Fruit fly (Drosophila melanogaster) whole organism, embryonic: ENCODE results near the gene UQCR-14.

Experiments used
- Bdp1 ChIP-seq: fragments of 200-800 bp; sonication (Bioruptor generic); optimal IDR thresholded peaks from 3 replicates; lab custom pipeline; 2016; ENCODE audit warnings: missing biosample characterization, missing genetic modification characterization
- CG1024 ChIP-seq: fragments of 200-800 bp; sonication (Bioruptor generic); IDR thresholded peaks from 2 replicates; pipeline ENCODE4 v1.3.6; 2022; ENCODE audit warnings: missing biosample characterization, missing genetic modification characterization
- CG10565 ChIP-seq: fragments of 200-800 bp; sonication (Bioruptor generic); optimal IDR thresholded peaks from 3 replicates; lab custom pipeline; 2016; ENCODE audit warnings: missing biosample characterization, mild to moderate bottlenecking, missing genetic modification characterization
- CG10959 ChIP-seq: fragments of 200-800 bp; sonication (Bioruptor generic); IDR thresholded peaks from 2 replicates; pipeline ENCODE4 v1.3.6; 2022; ENCODE audit warnings: missing biosample characterization, missing genetic modification characterization
- CG12659 ChIP-seq: fragments of 200-800 bp; sonication (Bioruptor generic); optimal IDR thresholded peaks from 3 replicates; lab custom pipeline; 2017; ENCODE audit warnings: mild to moderate bottlenecking, missing biosample characterization, missing genetic modification reagents, missing genetic modification characterization
- CG14667 ChIP-seq: fragments of 200-800 bp; sonication (Bioruptor generic); IDR thresholded peaks from 2 replicates; pipeline ENCODE4 v1.3.6; 2022; ENCODE audit warnings: missing biosample characterization, missing genetic modification characterization
- CG14965 ChIP-seq: fragments of 200-800 bp; sonication (Bioruptor generic); optimal IDR thresholded peaks from 2 replicates; lab custom pipeline; 2016; ENCODE audit warnings: missing biosample characterization, missing genetic modification characterization, borderline replicate concordance
- CG15601 ChIP-seq: fragments of 200-800 bp; sonication (Bioruptor generic); optimal IDR thresholded peaks from 3 replicates; lab custom pipeline; 2019; ENCODE audit warnings: missing biosample characterization, mild to moderate bottlenecking, missing genetic modification characterization, moderate library complexity
- CG16779 ChIP-seq: fragments of 200-800 bp; sonication (Bioruptor generic); IDR thresholded peaks from 2 replicates; pipeline ENCODE4 v1.3.6; 2022; ENCODE audit warnings: missing biosample characterization, missing genetic modification characterization
- CG16863 ChIP-seq: fragments of 200-800 bp; sonication (Bioruptor generic); optimal IDR thresholded peaks from 3 replicates; lab custom pipeline; 2016; ENCODE audit warnings: missing biosample characterization, missing genetic modification characterization
- CG18599 ChIP-seq: fragments of 200-800 bp; sonication (Bioruptor generic); optimal IDR thresholded peaks from 3 replicates; lab custom pipeline; 2017; ENCODE audit warnings: missing biosample characterization, missing genetic modification characterization, mild to moderate bottlenecking, moderate library complexity, missing genetic modification reagents
- CG31224 ChIP-seq: fragments of 200-800 bp; sonication (Bioruptor generic); IDR thresholded peaks from 2 replicates; pipeline ENCODE4 v1.3.6; 2022; ENCODE audit warnings: missing biosample characterization, missing genetic modification characterization
- CG34376 ChIP-seq: fragments of 200-800 bp; sonication (Bioruptor generic); optimal IDR thresholded peaks from 2 replicates; lab custom pipeline; 2018; ENCODE audit warnings: missing biosample characterization, mild to moderate bottlenecking, missing genetic modification characterization
- CG3838 ChIP-seq: fragments of 200-800 bp; sonication (Bioruptor generic); optimal IDR thresholded peaks from 3 replicates; lab custom pipeline; 2016; ENCODE audit warnings: missing biosample characterization, missing genetic modification characterization
- CG6254 ChIP-seq: fragments of 200-800 bp; sonication (Bioruptor generic); optimal IDR thresholded peaks from 3 replicates; lab custom pipeline; 2017; ENCODE audit warnings: mild to moderate bottlenecking, missing biosample characterization, missing genetic modification reagents, missing genetic modification characterization
- CG6854 ChIP-seq: fragments of 200-800 bp; sonication (Bioruptor generic); optimal IDR thresholded peaks from 3 replicates; lab custom pipeline; 2017; ENCODE audit warnings: missing biosample characterization, mild to moderate bottlenecking, missing genetic modification characterization
- CG7745 ChIP-seq: fragments of 200-800 bp; sonication (Bioruptor generic); optimal IDR thresholded peaks from 2 replicates; lab custom pipeline; 2018; ENCODE audit warnings: missing biosample characterization, mild to moderate bottlenecking, missing genetic modification characterization, moderate library complexity
- CG7987 ChIP-seq: fragments of 200-800 bp; sonication (Bioruptor generic); optimal IDR thresholded peaks from 2 replicates; lab custom pipeline; 2018; ENCODE audit warnings: missing biosample characterization, mild to moderate bottlenecking, missing genetic modification characterization, moderate library complexity
- CG8944 ChIP-seq: fragments of 200-800 bp; sonication (Bioruptor generic); optimal IDR thresholded peaks from 3 replicates; lab custom pipeline; 2016; ENCODE audit warnings: missing biosample characterization, missing genetic modification characterization
- Dref ChIP-seq: fragments of 200-800 bp; sonication (Bioruptor generic); IDR thresholded peaks from 2 replicates; pipeline ENCODE4 v1.3.6; 2022; ENCODE audit warnings: missing biosample characterization, missing genetic modification characterization
- Eip74EF ChIP-seq, 2 experiments: fragments of 200-800 bp in 1 of 2; fragments of >200 bp in 1 of 2; sonication (Bioruptor generic) in 1 of 2; optimal IDR thresholded peaks; 2 replicates each; lab custom pipeline; 2017 to 2019; ENCODE audit warnings: missing biosample characterization in 2 of 2, missing genetic modification characterization in 2 of 2, mild to moderate bottlenecking in 1 of 2, moderate library complexity in 1 of 2
- HLH3B ChIP-seq: fragments of 200-800 bp; sonication (Bioruptor generic); IDR thresholded peaks from 2 replicates; pipeline ENCODE4 v1.3.6; 2022; ENCODE audit warnings: missing biosample characterization, missing genetic modification characterization
- Hand ChIP-seq: fragments of 200-800 bp; sonication (Bioruptor generic); optimal IDR thresholded peaks from 2 replicates; lab custom pipeline; 2017; ENCODE audit warnings: mild to moderate bottlenecking, missing biosample characterization, missing genetic modification reagents, missing genetic modification characterization
- Hey ChIP-seq: fragments of 200-800 bp; sonication (Bioruptor generic); optimal IDR thresholded peaks from 3 replicates; lab custom pipeline; 2018; ENCODE audit warnings: missing biosample characterization, mild to moderate bottlenecking, missing genetic modification characterization
- Hsf ChIP-seq: fragments of 200-800 bp; sonication (Bioruptor generic); optimal IDR thresholded peaks from 3 replicates; lab custom pipeline; 2016; ENCODE audit warnings: missing biosample characterization, missing genetic modification characterization
- Max ChIP-seq: fragments of 200-800 bp; sonication (Bioruptor generic); optimal IDR thresholded peaks from 2 replicates; lab custom pipeline; 2016; ENCODE audit warnings: missing biosample characterization, mild to moderate bottlenecking, missing genetic modification characterization
- Mrtf ChIP-seq: fragments of 200-800 bp; sonication (Bioruptor generic); IDR thresholded peaks from 3 replicates; pipeline ENCODE4 v1.3.6; 2022; ENCODE audit warnings: missing biosample characterization, missing genetic modification characterization
- Poxn ChIP-seq: fragments of 200-800 bp; sonication (Bioruptor generic); IDR thresholded peaks from 2 replicates; pipeline ENCODE4 v1.3.6; 2022; ENCODE audit warnings: missing biosample characterization, missing genetic modification characterization
- Tbp ChIP-seq: fragments of >200 bp; optimal IDR thresholded peaks from 2 replicates; lab custom pipeline; 2018; ENCODE audit warnings: missing biosample characterization, missing genetic modification characterization
- aop ChIP-seq: fragments of 200-800 bp; sonication (Bioruptor generic); IDR thresholded peaks from 2 replicates; pipeline ENCODE4 v1.3.6; 2022; ENCODE audit warnings: missing biosample characterization, missing genetic modification characterization
- ase ChIP-seq: fragments of 200-800 bp; sonication (Bioruptor generic); IDR thresholded peaks from 3 replicates; pipeline ENCODE4 v1.3.6; 2022; ENCODE audit warnings: missing biosample characterization, missing genetic modification characterization
- bab2 ChIP-seq: fragments of 200-800 bp; sonication (Bioruptor generic); optimal IDR thresholded peaks from 2 replicates; lab custom pipeline; 2016; ENCODE audit warnings: missing biosample characterization, missing genetic modification characterization
- cg ChIP-seq: fragments of 200-800 bp; sonication (Bioruptor generic); optimal IDR thresholded peaks from 3 replicates; lab custom pipeline; 2019; ENCODE audit warnings: missing biosample characterization, mild to moderate bottlenecking, missing genetic modification characterization, moderate library complexity
- exex ChIP-seq: fragments of 200-800 bp; sonication (Bioruptor generic); optimal IDR thresholded peaks from 4 replicates; lab custom pipeline; 2018; ENCODE audit warnings: missing biosample characterization, mild to moderate bottlenecking, missing genetic modification characterization, moderate library complexity
- gfzf ChIP-seq: fragments of 200-800 bp; sonication (Bioruptor generic); optimal IDR thresholded peaks from 2 replicates; lab custom pipeline; 2016; ENCODE audit warnings: missing biosample characterization, mild to moderate bottlenecking, missing genetic modification characterization, moderate library complexity
- hb ChIP-seq: fragments of 200-800 bp; sonication (Bioruptor generic); IDR thresholded peaks from 3 replicates; pipeline ENCODE4 v1.3.6; 2022; ENCODE audit warnings: missing biosample characterization, missing genetic modification characterization; ENCODE audit not compliant: partially characterized antibody
- jing ChIP-seq: fragments of 200-800 bp; sonication (Bioruptor generic); optimal IDR thresholded peaks from 2 replicates; lab custom pipeline; 2018; ENCODE audit warnings: missing biosample characterization, mild to moderate bottlenecking, missing genetic modification characterization
- knrl ChIP-seq: fragments of 200-800 bp; sonication (Bioruptor generic); IDR thresholded peaks from 3 replicates; pipeline ENCODE4 v1.3.6; 2022; ENCODE audit warnings: missing biosample characterization, missing genetic modification characterization; ENCODE audit not compliant: partially characterized antibody
- mld ChIP-seq: fragments of 200-800 bp; sonication (Bioruptor generic); IDR thresholded peaks from 3 replicates; pipeline ENCODE4 v1.3.6; 2022; ENCODE audit warnings: missing biosample characterization, missing genetic modification characterization; ENCODE audit not compliant: partially characterized antibody
- nerfin-1 ChIP-seq: fragments of 200-800 bp; sonication (Bioruptor generic); optimal IDR thresholded peaks from 3 replicates; lab custom pipeline; 2019; ENCODE audit warnings: missing biosample characterization, mild to moderate bottlenecking, missing genetic modification characterization, moderate library complexity
- nmo ChIP-seq: fragments of 200-800 bp; sonication (Bioruptor generic); optimal IDR thresholded peaks from 2 replicates; lab custom pipeline; 2018; ENCODE audit warnings: missing biosample characterization, mild to moderate bottlenecking, missing genetic modification characterization, moderate library complexity
- nom ChIP-seq: fragments of 200-800 bp; sonication (Bioruptor generic); optimal IDR thresholded peaks from 2 replicates; lab custom pipeline; 2017; ENCODE audit warnings: missing biosample characterization, missing genetic modification characterization, mild to moderate bottlenecking, moderate library complexity, missing genetic modification reagents
- p53 ChIP-seq: fragments of 200-800 bp; sonication (Bioruptor generic); optimal IDR thresholded peaks from 2 replicates; lab custom pipeline; 2016; ENCODE audit warnings: missing biosample characterization, missing genetic modification characterization
- peb ChIP-seq: fragments of 200-800 bp; sonication (Bioruptor generic); IDR thresholded peaks from 2 replicates; pipeline ENCODE4 v1.3.6; 2022; ENCODE audit warnings: missing biosample characterization, missing genetic modification characterization
- pho ChIP-seq: fragments of 200-800 bp; sonication (Bioruptor generic); optimal IDR thresholded peaks from 2 replicates; lab custom pipeline; 2016; ENCODE audit warnings: missing biosample characterization, missing genetic modification characterization
- stc ChIP-seq: fragments of 200-800 bp; sonication (Bioruptor generic); IDR thresholded peaks from 2 replicates; pipeline ENCODE4 v1.3.6; 2022; ENCODE audit warnings: missing biosample characterization, missing genetic modification characterization
- usp ChIP-seq: fragments of >200 bp; optimal IDR thresholded peaks from 2 replicates; lab custom pipeline; 2017; ENCODE audit warnings: missing biosample characterization, missing genetic modification characterization
- vvl ChIP-seq: fragments of 200-800 bp; sonication (Bioruptor generic); IDR thresholded peaks from 2 replicates; pipeline ENCODE4 v1.3.6; 2022; ENCODE audit warnings: missing biosample characterization, missing genetic modification characterization
- yki ChIP-seq: fragments of >200 bp; optimal IDR thresholded peaks from 3 replicates; lab custom pipeline; 2018
- zf30C ChIP-seq: fragments of 200-800 bp; sonication (Bioruptor generic); optimal IDR thresholded peaks from 3 replicates; lab custom pipeline; 2018; ENCODE audit warnings: missing biosample characterization, mild to moderate bottlenecking, missing genetic modification characterization

The UQCR-14 gene

dm6 chrX:16266437-16266836, 19.7 kb upstream of the UQCR-14 start, which contains the start of gene CG12507:
Gene CG12507 (minus strand): TSS chrX:16266537.
- no peak for TF ChIP-seq Eip74EF (GFP tag; optimal IDR thresholded peaks at IDR 0.05; lab: Kevin White, UChicago)
- TF ChIP-seq CG31224 (GFP tag; lab: Robert Waterston, UW): no peak
- no peak for TF ChIP-seq HLH3B
- no peak for TF ChIP-seq CG10565 (GFP tag; lab: Kevin White, UChicago)
- TF ChIP-seq CG16779 (GFP tag; lab: Robert Waterston, UW): no peak
- no peak for TF ChIP-seq CG6854 (GFP tag; lab: Kevin White, UChicago)
- TF ChIP-seq vvl (GFP tag; lab: Robert Waterston, UW): no peak
- TF ChIP-seq Hand (GFP tag; lab: Kevin White, UChicago): no peak
- TF ChIP-seq CG6254 (GFP tag; lab: Kevin White, UChicago): no peak
- no peak for TF ChIP-seq aop (GFP tag; lab: Robert Waterston, UW)
- TF ChIP-seq Hsf (GFP tag; lab: Kevin White, UChicago): no peak
- TF ChIP-seq zf30C (GFP tag; lab: Kevin White, UChicago): no peak
- no peak for TF ChIP-seq CG14667 (GFP tag; lab: Robert Waterston, UW)
- no peak for TF ChIP-seq bab2 (GFP tag; lab: Kevin White, UChicago)
- no peak for TF ChIP-seq nmo (GFP tag; lab: Kevin White, UChicago)
- TF ChIP-seq ase (GFP tag; lab: Robert Waterston, UW): no peak
- TF ChIP-seq p53: no peak

- TF ChIP-seq CG15601 (peak; percentile 35), nom (peak; percentile 94), CG10565 (GFP tag; lab: Kevin White, UChicago) (no peak), pho (peak; percentile 59), CG3838 (GFP tag; lab: Kevin White, UChicago) (no peak), Poxn (GFP tag; lab: Robert Waterston, UW) (no peak), peb (GFP tag; lab: Robert Waterston, UW) (no peak), CG16863 (no peak), Mrtf (GFP tag; lab: Robert Waterston, UW) (no peak), usp (no peak), CG12659 (GFP tag; lab: Kevin White, UChicago) (peak; percentile 82), CG1024 (GFP tag; lab: Robert Waterston, UW) (0 out of 2 replicates have a peak, but pooled peaks have one; percentile 17), nerfin-1 (tag; lab: Kevin White, UChicago) (peak; percentile 84), CG18599 (GFP tag; lab: Kevin White, UChicago) (peak; percentile 55), yki (lab: Kevin White, UChicago) (no peak), CG7987 (no peak), CG34376 (peak; percentile 57), Hey (tag; lab: Kevin White, UChicago) (no peak), Dref (GFP tag; lab: Robert Waterston, UW) (peak; percentile 53), CG10959 (GFP tag; lab: Robert Waterston, UW) (no peak; the same call in 1 of the 2 replicates), mld (GFP tag; lab: Robert Waterston, UW) (no peak), CG7745 (tag; lab: Kevin White, UChicago) (no peak), Max (GFP tag; lab: Kevin White, UChicago) (peak; percentile 50), jing (GFP tag; lab: Kevin White, UChicago) (no peak), CG8944 (GFP tag; lab: Kevin White, UChicago) (peak; percentile 70), Bdp1 (no peak), gfzf (GFP tag; lab: Kevin White, UChicago) (peak; percentile 93), Tbp (GFP tag; lab: Kevin White, UChicago) (no peak), hb (GFP tag; lab: Robert Waterston, UW) (no peak), exex (peak; percentile 52), stc (GFP tag; lab: Robert Waterston, UW) (no peak), cg (GFP tag; lab: Kevin White, UChicago) (peak; percentile 35), knrl (GFP tag; lab: Robert Waterston, UW) (peak; percentile 55; the same call in 1 of the 3 replicates), CG14965 (GFP tag; lab: Kevin White, UChicago) (no peak)
Measured at dm6 chrX:16270795-16271194, 15.3 kb upstream of the UQCR-14 start, which contains the start of gene Mfe2. Gene Mfe2 (plus strand): TSS chrX:16270951.
